Fruit fly (Drosophila melanogaster) whole organism, wandering third instar larva: ENCODE measurements around the gene BCL7-like.

Experiments
- Abd-B ChIP-seq: fragments of >200 bp; optimal IDR thresholded peaks from 2 replicates; lab custom pipeline; 2017; ENCODE audit warnings: missing biosample characterization, missing genetic modification characterization
- CG32264 ChIP-seq: fragments of 200-800 bp; sonication (Bioruptor generic); optimal IDR thresholded peaks from 2 replicates; lab custom pipeline; 2016; ENCODE audit warnings: missing biosample characterization, missing genetic modification characterization
- HLH106 ChIP-seq: fragments of 200-800 bp; optimal IDR thresholded peaks from 3 replicates; lab custom pipeline; 2019; ENCODE audit warnings: missing biosample characterization, mild to moderate bottlenecking, missing genetic modification characterization, moderate library complexity
- Myc ChIP-seq: fragments of >200 bp; optimal IDR thresholded peaks from 2 replicates; lab custom pipeline; 2017
- Vsx2 ChIP-seq: fragments of 200-300, 225-300 bp; sonication (Bioruptor generic); optimal IDR thresholded peaks from 2 replicates; lab custom pipeline; 2018; ENCODE audit warnings: missing biosample characterization, missing genetic modification characterization; ENCODE audit not compliant: partially characterized antibody
- dmrt93B ChIP-seq: fragments of 200-800 bp; sonication (Bioruptor generic); optimal IDR thresholded peaks from 2 replicates; lab custom pipeline; 2018; ENCODE audit warnings: missing biosample characterization, mild to moderate bottlenecking, missing genetic modification characterization
- foxo ChIP-seq, 2 experiments: fragments of 200-800 bp; sonication (Bioruptor generic); optimal IDR thresholded peaks; 2 replicates in 1 of 2; 3 replicates in 1 of 2; lab custom pipeline; 2016 to 2017; ENCODE audit warnings: missing biosample characterization in 2 of 2, missing genetic modification characterization in 2 of 2
- fru ChIP-seq: fragments of 200-800 bp; sonication (Bioruptor generic); optimal IDR thresholded peaks from 3 replicates; lab custom pipeline; 2016; ENCODE audit warnings: missing biosample characterization, mild to moderate bottlenecking, missing genetic modification characterization
- pan ChIP-seq: fragments of >200 bp; optimal IDR thresholded peaks from 2 replicates; lab custom pipeline; 2017
- usp ChIP-seq: fragments of >200 bp; optimal IDR thresholded peaks from 2 replicates; lab custom pipeline; 2017; ENCODE audit warnings: missing biosample characterization, missing genetic modification characterization

DNA sequence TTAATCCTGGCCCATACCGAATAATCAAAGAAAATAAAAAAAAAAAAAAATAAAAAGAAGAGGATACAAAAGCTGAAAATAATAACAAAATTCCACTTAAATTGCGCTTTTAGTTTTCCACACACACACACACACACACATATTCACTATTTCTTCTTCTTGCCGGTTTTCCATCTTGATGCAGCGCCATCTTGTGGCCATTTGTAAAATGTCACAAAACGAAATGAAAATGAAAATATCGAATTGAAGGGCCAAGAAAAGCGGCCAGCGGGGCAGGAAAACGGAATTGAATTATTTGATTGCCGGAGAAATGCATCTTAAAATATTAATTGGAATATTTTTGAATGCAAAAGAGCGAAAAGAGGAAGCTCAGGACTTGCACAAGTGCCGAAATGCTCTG is 37.9 kb downstream of the BCL7-like start:
- TF ChIP-seq foxo (GFP tag; optimal IDR thresholded peaks at IDR 0.05; lab: Kevin White, UChicago): no peak
- no peak for TF ChIP-seq Myc
- TF ChIP-seq dmrt93B (GFP tag; lab: Kevin White, UChicago): no peak
- TF ChIP-seq CG32264 (GFP tag; lab: Kevin White, UChicago): no peak
- no peak for TF ChIP-seq fru (GFP tag; lab: Kevin White, UChicago)
- TF ChIP-seq pan (lab: Kevin White, UChicago): no peak
- no peak for TF ChIP-seq HLH106 (tag; lab: Kevin White, UChicago)
- no peak for TF ChIP-seq usp (GFP tag; lab: Kevin White, UChicago)
- TF ChIP-seq Vsx2 (GFP tag; lab: Kevin White, UChicago): no peak
- no peak for TF ChIP-seq Abd-B (GFP tag; lab: Kevin White, UChicago)
